Worm (Caenorhabditis elegans): Measurements from ENCODE around the gene adal-1.

DNA sequence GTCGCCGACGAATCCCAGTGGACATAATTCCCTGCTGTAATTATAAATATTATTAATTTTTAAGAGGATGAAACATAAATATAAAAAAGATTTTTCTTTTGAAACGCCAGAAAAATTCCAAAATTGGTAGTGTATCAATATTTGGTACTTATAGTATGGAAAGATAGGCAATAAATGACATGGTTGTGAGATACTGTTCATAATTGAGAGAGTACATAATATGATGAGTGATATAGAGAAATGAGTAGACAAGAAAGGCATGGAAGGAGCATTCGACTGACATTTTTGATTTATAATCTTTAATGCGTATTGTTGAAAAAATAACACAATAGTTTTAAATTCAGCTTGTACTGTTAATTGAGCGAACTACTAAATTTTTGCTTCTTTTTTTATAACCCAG is 4.1 kb upstream of the adal-1 start, which contains the start of gene C44B7.11:
- no peak for TF ChIP-seq fkh-2 (tag; optimal IDR thresholded peaks at IDR 0.05)
- TF ChIP-seq sea-2 (GFP tag; optimal IDR thresholded peaks at IDR 0.05) = no peak
- no peak for TF ChIP-seq nhr-28 (tag; optimal IDR thresholded peaks at IDR 0.05)
- no peak for TF ChIP-seq daf-12 (tag; optimal IDR thresholded peaks at IDR 0.05)
- no peak for TF ChIP-seq nfya-1 (tag; optimal IDR thresholded peaks at IDR 0.05; ENCODE audit: insufficient read depth)
- no peak for TF ChIP-seq lsy-12 (tag; optimal IDR thresholded peaks at IDR 0.05)
- TF ChIP-seq lin-39 (tag; optimal IDR thresholded peaks at IDR 0.05) = no peak

All from whole organism, L3 larva.